Worm (Caenorhabditis elegans): ENCODE results near the gene ckc-1.

DNA sequence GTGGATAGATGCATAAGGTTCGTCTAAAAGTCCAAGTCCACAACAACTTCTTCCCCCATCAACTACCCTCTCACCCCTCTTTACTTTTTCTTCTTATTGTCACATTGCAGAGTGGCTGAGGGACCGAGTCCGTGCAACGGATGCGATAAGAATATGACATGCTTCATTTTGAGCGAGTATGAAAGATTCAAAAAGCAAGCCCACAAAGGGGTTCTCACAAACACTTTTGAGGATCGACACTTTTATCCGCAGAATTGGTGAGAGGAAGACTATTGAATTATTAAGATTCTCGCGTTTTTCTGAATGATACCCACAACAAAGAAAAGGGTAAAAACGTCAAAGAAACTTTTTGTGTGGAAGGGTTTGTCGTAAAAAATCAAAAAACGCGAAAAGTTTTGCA is 49.2 kb downstream of the ckc-1 start:
- TF ChIP-seq mdl-1 (tag; optimal IDR thresholded peaks at IDR 0.05) (no peak), fkh-10 (GFP tag; optimal IDR thresholded peaks at IDR 0.05) (no peak), nhr-77 (tag; optimal IDR thresholded peaks at IDR 0.05) (no peak), ceh-9 (tag; optimal IDR thresholded peaks at IDR 0.05) (no peak), ceh-28 (tag; optimal IDR thresholded peaks at IDR 0.05) (no peak), ama-1 (optimal IDR thresholded peaks at IDR 0.05) (no peak), mml-1 (tag; optimal IDR thresholded peaks at IDR 0.05) (no peak), ztf-11 (tag; optimal IDR thresholded peaks at IDR 0.05) (no peak)

Data from whole organism, L3 larva.